Worm (Caenorhabditis elegans): ENCODE results near the gene ceh-38.

- TF ChIP-seq pqm-1 (tag; optimal IDR thresholded peaks at IDR 0.05) (no peak), unc-39 (tag; optimal IDR thresholded peaks at IDR 0.05) (no peak), snpc-4 (tag; optimal IDR thresholded peaks at IDR 0.05) (no peak), nhr-48 (tag; optimal IDR thresholded peaks at IDR 0.05) (no peak), ceh-20 (GFP tag; IDR thresholded peaks at IDR 0.05) (no peak)
Observed at ce11 chrII:6973501-6973900, 22.2 kb downstream of the ceh-38 start, which contains the start of gene sod-1.

Data from whole organism, L4 larva.